Fruit fly (Drosophila melanogaster): ENCODE results near the gene Bgb.

Bgb gene

DNA sequence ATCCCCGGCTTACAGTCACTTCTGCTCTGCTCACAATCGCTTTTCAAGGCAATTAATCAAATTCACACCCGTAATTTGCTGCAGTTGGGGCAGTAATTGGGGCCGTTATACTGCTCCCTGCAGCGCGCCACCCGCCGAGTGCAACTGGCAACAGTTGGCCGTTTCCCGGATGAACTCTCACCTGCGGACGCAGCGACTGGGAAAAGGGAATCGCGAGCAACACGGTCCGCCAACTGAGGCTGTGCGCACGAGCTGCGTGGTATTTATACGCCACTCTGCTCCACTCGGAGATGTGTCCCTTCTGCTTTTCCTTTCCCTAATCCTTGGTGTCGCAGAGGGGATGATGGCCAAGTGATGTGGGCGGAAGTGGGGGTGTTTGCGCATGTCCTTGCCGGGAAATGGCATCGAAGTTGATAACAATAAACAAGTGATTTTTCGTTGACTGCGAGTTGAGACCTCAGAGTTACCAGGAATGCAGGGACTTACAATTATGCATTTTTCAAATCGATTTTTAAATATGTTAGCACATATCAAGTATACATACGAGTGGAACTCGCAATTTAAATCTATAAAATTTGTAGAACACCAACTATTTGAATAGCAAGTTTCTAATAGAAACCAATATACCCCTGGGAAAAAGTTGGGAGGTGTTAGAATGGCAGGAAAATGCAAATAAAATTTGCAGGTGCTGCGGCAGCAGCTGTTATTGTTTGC lies 10.3 kb upstream of the Bgb start, which contains the start of gene GC:
TSS of gene GC (minus strand) at position 238 of the 714 bp plus-strand sequence.
- TF ChIP-seq cic (GFP tag; optimal IDR thresholded peaks at IDR 0.05) (no peak), bab1 (GFP tag; optimal IDR thresholded peaks at IDR 0.05) (no peak), tj (GFP tag; optimal IDR thresholded peaks at IDR 0.05) (no peak), CG11617 (GFP tag; optimal IDR thresholded peaks at IDR 0.05) (no peak), CG7101 (tag; optimal IDR thresholded peaks at IDR 0.05) (no peak), CG1620 (GFP tag; optimal IDR thresholded peaks at IDR 0.05) (no peak), cnc (optimal IDR thresholded peaks at IDR 0.05) (no peak), CG33017 (tag; optimal IDR thresholded peaks at IDR 0.05) (no peak), CG14711 (tag; optimal IDR thresholded peaks at IDR 0.05) (no peak), kay (GFP tag; ENCODE audit: borderline replicate concordance) (no peak)

- no peak for TF ChIP-seq CG12768 (GFP tag; optimal IDR thresholded peaks at IDR 0.05)
Measured at dm6 chr3L:1636886-1637285, 2.6 kb upstream of the Bgb start.

- no peak for TF ChIP-seq toe (GFP tag; optimal IDR thresholded peaks at IDR 0.05)
- no peak for TF ChIP-seq cnc (optimal IDR thresholded peaks at IDR 0.05)
- no peak for TF ChIP-seq ovo (GFP tag; optimal IDR thresholded peaks at IDR 0.05)
- no peak for TF ChIP-seq CG7045 (GFP tag; optimal IDR thresholded peaks at IDR 0.05)
- no peak for TF ChIP-seq bab1 (GFP tag; optimal IDR thresholded peaks at IDR 0.05)
- TF ChIP-seq CG33017 (tag; optimal IDR thresholded peaks at IDR 0.05): no peak
- TF ChIP-seq Mnt (GFP tag; optimal IDR thresholded peaks at IDR 0.05): no peak
- no peak for TF ChIP-seq CG5204 (GFP tag; optimal IDR thresholded peaks at IDR 0.05)
Measured at dm6 chr3L:1637652-1638051, 1.9 kb upstream of the Bgb start, which contains the start of gene nSyb. nSyb (minus strand) TSS chr3L:1637752.

DNA sequence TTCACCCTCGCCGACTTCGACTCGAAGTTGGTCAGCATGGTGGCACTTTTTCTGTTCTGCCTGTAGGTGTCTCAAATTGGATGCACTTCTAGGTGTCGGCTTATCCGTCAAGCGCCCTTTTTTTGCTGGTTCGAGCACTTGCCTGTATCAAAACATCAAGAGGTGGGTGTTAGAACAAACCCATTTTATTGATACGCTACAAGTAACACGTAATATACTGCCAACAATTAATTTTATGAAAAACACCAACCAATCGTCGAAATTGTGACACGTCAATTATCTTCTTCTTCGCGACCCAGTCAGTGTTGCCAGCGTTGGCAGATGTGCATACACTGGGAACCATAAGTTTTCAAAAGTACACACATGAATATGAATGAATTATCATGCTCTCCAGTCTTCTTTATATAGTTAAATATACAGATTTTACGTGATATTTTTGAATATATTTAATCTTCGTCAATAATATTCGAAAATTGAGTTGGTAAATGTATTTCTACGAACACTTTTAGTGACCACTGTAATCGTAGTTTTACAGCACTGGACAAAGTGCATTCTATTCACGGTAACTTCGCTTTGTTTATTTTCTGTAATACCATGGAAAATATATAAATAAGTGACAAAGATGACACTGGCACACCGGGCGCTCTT lies 5.5 kb downstream of the Bgb start, which contains the start of the genes alphaCOP and CG13919:
TSS of gene alphaCOP (minus strand) at position 280 of the 648 bp plus-strand sequence.
TSS of gene CG13919 (plus strand) at position 548 of the 648 bp plus-strand sequence.
- TF ChIP-seq kay (GFP tag; ENCODE audit: borderline replicate concordance) (no peak), CG5204 (GFP tag; optimal IDR thresholded peaks at IDR 0.05) (peak; percentile 95), CG11617 (GFP tag; optimal IDR thresholded peaks at IDR 0.05) (peak; percentile 94), CG14711 (tag; optimal IDR thresholded peaks at IDR 0.05) (peak; percentile 96), cnc (optimal IDR thresholded peaks at IDR 0.05) (no peak), Clk (GFP tag; optimal IDR thresholded peaks at IDR 0.05) (peak; percentile 91), CG1620 (GFP tag; optimal IDR thresholded peaks at IDR 0.05) (peak; percentile 95), tj (GFP tag; optimal IDR thresholded peaks at IDR 0.05) (peak; percentile 76), CG7045 (GFP tag; optimal IDR thresholded peaks at IDR 0.05) (peak; percentile 96), Crg-1 (GFP tag; optimal IDR thresholded peaks at IDR 0.05) (peak; percentile 97), Hr96 (GFP tag; optimal IDR thresholded peaks at IDR 0.05) (peak; percentile 93), CG7101 (tag; optimal IDR thresholded peaks at IDR 0.05) (peak; percentile 97), bab1 (GFP tag; optimal IDR thresholded peaks at IDR 0.05) (peak; percentile 98), CG12768 (GFP tag; optimal IDR thresholded peaks at IDR 0.05) (peak; percentile 96), cic (GFP tag; optimal IDR thresholded peaks at IDR 0.05) (peak; percentile 74), Mnt (GFP tag; optimal IDR thresholded peaks at IDR 0.05) (peak; percentile 91), CG33017 (tag; optimal IDR thresholded peaks at IDR 0.05) (peak; percentile 97), toe (GFP tag; optimal IDR thresholded peaks at IDR 0.05) (peak; percentile 97), pad (GFP tag; optimal IDR thresholded peaks at IDR 0.05) (peak; percentile 86), ovo (GFP tag; optimal IDR thresholded peaks at IDR 0.05) (peak; percentile 84)

- peak; percentile 19 for TF ChIP-seq cic (GFP tag; optimal IDR thresholded peaks at IDR 0.05)
- TF ChIP-seq cnc (optimal IDR thresholded peaks at IDR 0.05): no peak
- no peak for TF ChIP-seq kay (GFP tag; ENCODE audit: borderline replicate concordance)
- peak; percentile 32 for TF ChIP-seq bab1 (GFP tag; optimal IDR thresholded peaks at IDR 0.05)
- peak; percentile 28 for TF ChIP-seq Mnt (GFP tag; optimal IDR thresholded peaks at IDR 0.05)
- TF ChIP-seq CG14711 (tag; optimal IDR thresholded peaks at IDR 0.05): peak; percentile 99
- peak; percentile 69 for TF ChIP-seq Crg-1 (GFP tag; optimal IDR thresholded peaks at IDR 0.05)
- no peak for TF ChIP-seq tj (GFP tag; optimal IDR thresholded peaks at IDR 0.05)
- no peak for TF ChIP-seq CG12768 (GFP tag; optimal IDR thresholded peaks at IDR 0.05)
- no peak for TF ChIP-seq CG11617 (GFP tag; optimal IDR thresholded peaks at IDR 0.05)
- no peak for TF ChIP-seq CG33017 (tag; optimal IDR thresholded peaks at IDR 0.05)
- TF ChIP-seq Clk (GFP tag; optimal IDR thresholded peaks at IDR 0.05): peak; percentile 3
- peak; percentile 57 for TF ChIP-seq CG7101 (tag; optimal IDR thresholded peaks at IDR 0.05)
- peak; percentile 34 for TF ChIP-seq ovo (GFP tag; optimal IDR thresholded peaks at IDR 0.05)
- TF ChIP-seq toe (GFP tag; optimal IDR thresholded peaks at IDR 0.05): peak; percentile 26
- peak; percentile 38 for TF ChIP-seq pad (GFP tag; optimal IDR thresholded peaks at IDR 0.05)
- TF ChIP-seq CG1620 (GFP tag; optimal IDR thresholded peaks at IDR 0.05): peak; percentile 76
- no peak for TF ChIP-seq Hr96 (GFP tag; optimal IDR thresholded peaks at IDR 0.05)
- no peak for TF ChIP-seq CG7045 (GFP tag; optimal IDR thresholded peaks at IDR 0.05)
- TF ChIP-seq CG5204 (GFP tag; optimal IDR thresholded peaks at IDR 0.05): no peak
Measured at dm6 chr3L:1647276-1647919, 7.9 kb downstream of the Bgb start, which contains the start of the genes CG17249 and Bro. CG17249 (minus strand) TSS chr3L:1647464. Bro (plus strand) TSS chr3L:1647869.

Data from whole organism, adult.